Fruit fly (Drosophila melanogaster) whole organism, embryonic: ENCODE results near the gene RIOK2.

Experiments used
- Atf6 ChIP-seq: fragments of 200-800 bp; sonication (Bioruptor generic); IDR thresholded peaks from 2 replicates; pipeline ENCODE4 v1.3.6; 2022; ENCODE audit warnings: missing biosample characterization, missing genetic modification characterization
- C15 ChIP-seq: fragments of 200-800 bp; sonication (Bioruptor generic); IDR thresholded peaks from 3 replicates; pipeline ENCODE4 v1.3.6; 2022; ENCODE audit warnings: missing biosample characterization, missing genetic modification characterization
- CG10959 ChIP-seq: fragments of 200-800 bp; sonication (Bioruptor generic); IDR thresholded peaks from 2 replicates; pipeline ENCODE4 v1.3.6; 2022; ENCODE audit warnings: missing biosample characterization, missing genetic modification characterization
- CG12071 ChIP-seq: fragments of 200-800 bp; sonication (Bioruptor generic); optimal IDR thresholded peaks from 3 replicates; lab custom pipeline; 2018; ENCODE audit warnings: missing biosample characterization, mild to moderate bottlenecking, missing genetic modification characterization
- CG14667 ChIP-seq: fragments of 200-800 bp; sonication (Bioruptor generic); IDR thresholded peaks from 2 replicates; pipeline ENCODE4 v1.3.6; 2022; ENCODE audit warnings: missing biosample characterization, missing genetic modification characterization
- CG16779 ChIP-seq: fragments of 200-800 bp; sonication (Bioruptor generic); IDR thresholded peaks from 2 replicates; pipeline ENCODE4 v1.3.6; 2022; ENCODE audit warnings: missing biosample characterization, missing genetic modification characterization
- CG2678 ChIP-seq: fragments of 200-800 bp; sonication (Bioruptor generic); optimal IDR thresholded peaks from 3 replicates; lab custom pipeline; 2019; ENCODE audit warnings: missing biosample characterization, mild to moderate bottlenecking, missing genetic modification characterization, moderate library complexity
- CG4360 ChIP-seq: fragments of 200-800 bp; sonication (Bioruptor generic); IDR thresholded peaks from 2 replicates; pipeline ENCODE4 v1.3.6; 2022; ENCODE audit warnings: missing biosample characterization, missing genetic modification characterization
- CG4820 ChIP-seq: fragments of 200-800 bp; sonication (Bioruptor generic); optimal IDR thresholded peaks from 3 replicates; lab custom pipeline; 2016; ENCODE audit warnings: missing biosample characterization, missing genetic modification characterization
- CG5245 ChIP-seq: fragments of 200-800 bp; sonication (Bioruptor generic); optimal IDR thresholded peaks from 3 replicates; lab custom pipeline; 2016; ENCODE audit warnings: missing biosample characterization, missing genetic modification characterization
- CG7745 ChIP-seq: fragments of 200-800 bp; sonication (Bioruptor generic); optimal IDR thresholded peaks from 2 replicates; lab custom pipeline; 2018; ENCODE audit warnings: missing biosample characterization, mild to moderate bottlenecking, missing genetic modification characterization, moderate library complexity
- CG7786 ChIP-seq: fragments of 200-800 bp; sonication (Bioruptor generic); optimal IDR thresholded peaks from 2 replicates; lab custom pipeline; 2016; ENCODE audit warnings: missing biosample characterization, missing genetic modification characterization
- CHES-1-like ChIP-seq: fragments of 200-800 bp; sonication (Bioruptor generic); optimal IDR thresholded peaks from 2 replicates; lab custom pipeline; 2016; ENCODE audit warnings: missing biosample characterization, missing genetic modification characterization
- CrebB ChIP-seq: fragments of 200-800 bp; sonication (Bioruptor generic); optimal IDR thresholded peaks from 3 replicates; lab custom pipeline; 2018; ENCODE audit warnings: missing biosample characterization, mild to moderate bottlenecking, missing genetic modification characterization
- D19B ChIP-seq: fragments of 200-800 bp; sonication (Bioruptor generic); optimal IDR thresholded peaks from 2 replicates; lab custom pipeline; 2017; ENCODE audit warnings: missing biosample characterization, mild to moderate bottlenecking, missing genetic modification characterization
- Dbx ChIP-seq: fragments of 200-800 bp; sonication (Bioruptor generic); IDR thresholded peaks from 3 replicates; pipeline ENCODE4 v1.3.6; 2022; ENCODE audit warnings: missing biosample characterization, missing genetic modification characterization
- Dfd ChIP-seq, 2 experiments: fragments of >200 bp; optimal IDR thresholded peaks; 2 replicates each; lab custom pipeline; 2017; ENCODE audit warnings: missing biosample characterization in 2 of 2, missing genetic modification characterization in 2 of 2
- Dip2 ChIP-seq: fragments of 200-800 bp; sonication (Bioruptor generic); IDR thresholded peaks from 2 replicates; pipeline ENCODE4 v1.3.6; 2022; ENCODE audit warnings: missing biosample characterization, missing genetic modification characterization
- Gsc ChIP-seq: fragments of 200-800 bp; sonication (Bioruptor generic); IDR thresholded peaks from 2 replicates; pipeline ENCODE4 v1.3.6; 2022; ENCODE audit warnings: missing biosample characterization, missing genetic modification characterization
- MTF-1 ChIP-seq: fragments of 200-800 bp; sonication (Bioruptor generic); optimal IDR thresholded peaks from 2 replicates; lab custom pipeline; 2018; ENCODE audit warnings: missing biosample characterization, mild to moderate bottlenecking, missing genetic modification characterization, borderline replicate concordance
- Ravus ChIP-seq: fragments of 200-800 bp; sonication (Bioruptor generic); IDR thresholded peaks from 2 replicates; pipeline ENCODE4 v1.3.6; 2022; ENCODE audit warnings: missing biosample characterization, missing genetic modification characterization
- Scr ChIP-seq: fragments of 200-800 bp; sonication (Bioruptor generic); IDR thresholded peaks from 2 replicates; pipeline ENCODE4 v1.3.6; 2022; ENCODE audit warnings: missing biosample characterization, missing genetic modification characterization; ENCODE audit not compliant: partially characterized antibody
- Sry-δ ChIP-seq: fragments of 200-800 bp; sonication (Bioruptor generic); optimal IDR thresholded peaks from 2 replicates; lab custom pipeline; 2016; ENCODE audit warnings: missing biosample characterization, missing genetic modification characterization
- Tbp ChIP-seq: fragments of >200 bp; optimal IDR thresholded peaks from 2 replicates; lab custom pipeline; 2018; ENCODE audit warnings: missing biosample characterization, missing genetic modification characterization
- Trl ChIP-seq, 3 experiments: fragments of >200 bp in 2 of 3; fragments of 200-800 bp in 1 of 3; sonication (Bioruptor generic) in 1 of 3; optimal IDR thresholded peaks; 2 replicates in 1 of 3; 3 replicates in 2 of 3; lab custom pipeline; 2016 to 2017; ENCODE audit warnings: missing biosample characterization in 1 of 3, missing genetic modification characterization in 1 of 3
- ash1 ChIP-seq: fragments of 200-800 bp; sonication (Bioruptor generic); optimal IDR thresholded peaks from 2 replicates; lab custom pipeline; 2018; ENCODE audit warnings: missing biosample characterization, mild to moderate bottlenecking, missing genetic modification characterization
- bowl ChIP-seq: fragments of 200-800 bp; sonication (Bioruptor generic); IDR thresholded peaks from 2 replicates; pipeline ENCODE4 v1.3.6; 2022; ENCODE audit warnings: missing biosample characterization, missing genetic modification characterization
- cwo ChIP-seq: fragments of 200-800 bp; sonication (Bioruptor generic); optimal IDR thresholded peaks from 3 replicates; lab custom pipeline; 2017; ENCODE audit warnings: missing biosample characterization, missing genetic modification characterization, mild to moderate bottlenecking, moderate library complexity, missing genetic modification reagents
- da ChIP-seq: fragments of 200-800 bp; sonication (Bioruptor generic); optimal IDR thresholded peaks from 2 replicates; lab custom pipeline; 2016; ENCODE audit warnings: missing biosample characterization, missing genetic modification characterization
- emc ChIP-seq: fragments of 200-800 bp; sonication (Bioruptor generic); optimal IDR thresholded peaks from 2 replicates; lab custom pipeline; 2016; ENCODE audit warnings: missing biosample characterization, missing genetic modification characterization
- en ChIP-seq: fragments of 200-800 bp; sonication (Bioruptor generic); optimal IDR thresholded peaks from 2 replicates; lab custom pipeline; 2016; ENCODE audit warnings: missing biosample characterization, missing genetic modification characterization
- esg ChIP-seq: fragments of 200-800 bp; sonication (Bioruptor generic); conservative IDR thresholded peaks from 2 replicates; pipeline ENCODE4 v1.3.6; 2022; ENCODE audit warnings: missing biosample characterization, missing genetic modification characterization
- fd102C ChIP-seq: fragments of 200-800 bp; sonication (Bioruptor generic); optimal IDR thresholded peaks from 2 replicates; lab custom pipeline; 2018; ENCODE audit warnings: missing biosample characterization, mild to moderate bottlenecking, missing genetic modification characterization, moderate library complexity
- fu2 ChIP-seq: fragments of 200-800 bp; sonication (Bioruptor generic); optimal IDR thresholded peaks from 2 replicates; lab custom pipeline; 2016; ENCODE audit warnings: missing biosample characterization, missing genetic modification characterization
- gsb-n ChIP-seq: fragments of 200-800 bp; sonication (Bioruptor generic); optimal IDR thresholded peaks from 3 replicates; lab custom pipeline; 2018; ENCODE audit warnings: missing biosample characterization, mild to moderate bottlenecking, missing genetic modification characterization
- hkb ChIP-seq, 2 experiments: fragments of 200-800 bp in 1 of 2; fragments of >200 bp in 1 of 2; sonication (Bioruptor generic) in 1 of 2; IDR thresholded peaks in 1 of 2; optimal IDR thresholded peaks in 1 of 2; 2 replicates each; pipeline versions ENCODE4 v1.3.6 to Lab custom; 2017 to 2022; ENCODE audit warnings: missing biosample characterization in 1 of 2, missing genetic modification characterization in 1 of 2
- inv ChIP-seq: fragments of 200-800 bp; sonication (Bioruptor generic); IDR thresholded peaks from 2 replicates; pipeline ENCODE4 v1.3.6; 2022; ENCODE audit warnings: missing biosample characterization, missing genetic modification characterization; ENCODE audit not compliant: partially characterized antibody
- klu ChIP-seq: fragments of 200-800 bp; sonication (Bioruptor generic); IDR thresholded peaks from 2 replicates; pipeline ENCODE4 v1.3.6; 2022; ENCODE audit warnings: missing biosample characterization, missing genetic modification characterization
- nerfin-2 ChIP-seq: fragments of 200-800 bp; sonication (Bioruptor generic); IDR thresholded peaks from 2 replicates; pipeline ENCODE4 v1.3.6; 2022; ENCODE audit warnings: missing biosample characterization, missing genetic modification characterization; ENCODE audit not compliant: partially characterized antibody
- nom ChIP-seq: fragments of 200-800 bp; sonication (Bioruptor generic); optimal IDR thresholded peaks from 2 replicates; lab custom pipeline; 2017; ENCODE audit warnings: missing biosample characterization, missing genetic modification characterization, mild to moderate bottlenecking, moderate library complexity, missing genetic modification reagents
- otp ChIP-seq: fragments of 200-800 bp; sonication (Bioruptor generic); IDR thresholded peaks from 3 replicates; pipeline ENCODE4, ENCODE4 v1.3.6; 2022; ENCODE audit warnings: missing biosample characterization, missing genetic modification characterization
- pb ChIP-seq: fragments of 200-800 bp; sonication (Bioruptor generic); optimal IDR thresholded peaks from 3 replicates; lab custom pipeline; 2016; ENCODE audit warnings: missing biosample characterization, missing genetic modification characterization
- repo ChIP-seq: fragments of 200-800 bp; sonication (Bioruptor generic); optimal IDR thresholded peaks from 2 replicates; lab custom pipeline; 2016; ENCODE audit warnings: missing biosample characterization, missing genetic modification characterization
- rib ChIP-seq: fragments of 200-800 bp; sonication (Bioruptor generic); IDR thresholded peaks from 2 replicates; pipeline ENCODE4 v1.3.6; 2022; ENCODE audit warnings: missing biosample characterization, missing genetic modification characterization
- sc ChIP-seq, 3 experiments: fragments of >200 bp in 2 of 3; fragments of 200-800 bp in 1 of 3; sonication (Bioruptor generic) in 1 of 3; optimal IDR thresholded peaks; 2 replicates in 2 of 3; 3 replicates in 1 of 3; lab custom pipeline; 2017; ENCODE audit warnings: mild to moderate bottlenecking in 1 of 3, missing biosample characterization in 1 of 3, missing genetic modification characterization in 1 of 3, missing genetic modification reagents in 1 of 3
- sim ChIP-seq: fragments of 200-800 bp; sonication (Bioruptor generic); IDR thresholded peaks from 2 replicates; pipeline ENCODE4 v1.3.6; 2022; ENCODE audit warnings: missing biosample characterization, missing genetic modification characterization
- sima ChIP-seq: fragments of 200-800 bp; sonication (Bioruptor generic); optimal IDR thresholded peaks from 2 replicates; lab custom pipeline; 2016; ENCODE audit warnings: missing biosample characterization, missing genetic modification characterization
- twi ChIP-seq: fragments of 200-800 bp; optimal IDR thresholded peaks from 2 replicates; lab custom pipeline; 2019; ENCODE audit warnings: missing biosample characterization, mild to moderate bottlenecking, missing genetic modification characterization, moderate library complexity
- usp ChIP-seq: fragments of >200 bp; optimal IDR thresholded peaks from 2 replicates; lab custom pipeline; 2017; ENCODE audit warnings: missing biosample characterization, missing genetic modification characterization

RIOK2 gene

DNA sequence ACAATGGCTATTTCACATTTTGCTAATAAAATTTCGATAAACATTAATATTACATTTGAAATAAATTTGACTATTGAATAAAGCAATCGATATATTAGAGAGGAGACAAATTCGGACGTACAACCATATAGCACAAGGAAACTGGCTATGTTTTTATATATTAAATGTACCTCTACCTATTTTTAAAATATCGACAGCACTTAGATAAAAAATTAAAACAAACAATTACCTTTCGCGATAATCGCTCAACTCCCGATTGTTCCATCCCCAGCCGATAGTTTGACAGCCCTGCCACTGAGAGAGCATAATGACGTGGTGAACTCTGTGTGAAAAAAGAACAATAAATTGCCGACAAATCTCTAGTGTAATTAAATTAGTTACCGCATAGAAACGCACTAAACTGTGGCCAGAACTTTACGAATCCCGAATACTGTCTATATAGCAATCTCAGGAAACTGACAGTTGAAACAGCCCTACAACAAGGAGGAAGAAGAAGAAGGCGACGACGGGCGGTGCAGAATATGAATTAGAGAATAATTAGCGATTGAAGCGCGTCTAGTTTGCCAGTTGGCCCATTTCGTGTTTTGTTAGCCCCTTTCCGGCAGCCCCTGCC is 6.9 kb upstream of the RIOK2 start, which contains the start of gene CG11857 (continued):
- TF ChIP-seq klu (GFP tag; lab: Robert Waterston, UW) (peak; percentile 99), CG2678 (tag; lab: Kevin White, UChicago) (peak; percentile 98), CG7745 (peak; percentile 76), rib (GFP tag; lab: Robert Waterston, UW) (peak; percentile 99), CG7786 (GFP tag; lab: Kevin White, UChicago) (peak; percentile 98), Sry-δ (GFP tag; lab: Kevin White, UChicago) (peak; percentile 99), MTF-1 (GFP tag; lab: Kevin White, UChicago) (peak; percentile 91), cwo (GFP tag; lab: Kevin White, UChicago) (peak; percentile 90), hkb (optimal IDR thresholded peaks at IDR 0.05; lab: Kevin White, UChicago) (no peak), hkb (GFP tag; IDR thresholded peaks at IDR 0.05; lab: Robert Waterston, UW) (peak; percentile 98), inv (peak; percentile 100), nerfin-2 (GFP tag; lab: Robert Waterston, UW) (peak; percentile 99), Gsc (peak; percentile 96), ash1 (GFP tag; lab: Kevin White, UChicago) (peak; percentile 84), sc (optimal IDR thresholded peaks at IDR 0.05; lab: Kevin White, UChicago) (no peak), sc (GFP tag; optimal IDR thresholded peaks at IDR 0.05; lab: Kevin White, UChicago) (peak; percentile 94), CG4820 (peak; percentile 97), CHES-1-like (GFP tag; lab: Kevin White, UChicago) (peak; percentile 97), nom (GFP tag; lab: Kevin White, UChicago) (peak; percentile 80), CG4360 (GFP tag; lab: Robert Waterston, UW) (peak; percentile 75), fd102C (peak; percentile 79), CG14667 (peak; percentile 99), CrebB (peak; percentile 96), fu2 (GFP tag; lab: Kevin White, UChicago) (peak; percentile 97), Tbp (GFP tag; lab: Kevin White, UChicago) (no peak), Trl (optimal IDR thresholded peaks at IDR 0.05; lab: Kevin White, UChicago) (peak in 1 of 2 experiments; percentile 46), Trl (GFP tag; optimal IDR thresholded peaks at IDR 0.05; lab: Kevin White, UChicago) (peak; percentile 98), Dip2 (GFP tag; lab: Robert Waterston, UW) (peak; percentile 80), CG16779 (GFP tag; lab: Robert Waterston, UW) (peak; percentile 94), D19B (peak; percentile 90), gsb-n (tag; lab: Kevin White, UChicago) (peak; percentile 95), Dfd (GFP tag; optimal IDR thresholded peaks at IDR 0.05; lab: Kevin White, UChicago) (peak in 1 of 2 experiments; percentile 82), en (GFP tag; lab: Kevin White, UChicago) (peak; percentile 90), sima (GFP tag; lab: Kevin White, UChicago) (peak; percentile 90), Atf6 (GFP tag; lab: Robert Waterston, UW) (peak; percentile 98), CG5245 (peak; percentile 98), CG12071 (peak; percentile 89), C15 (GFP tag; lab: Robert Waterston, UW) (peak; percentile 98), twi (tag; lab: Kevin White, UChicago) (peak; percentile 96), Ravus (GFP tag; lab: Robert Waterston, UW) (peak; percentile 95), pb (GFP tag; lab: Kevin White, UChicago) (peak; percentile 92), usp (GFP tag; lab: Kevin White, UChicago) (no peak), emc (peak; percentile 94), CG10959 (GFP tag; lab: Robert Waterston, UW) (peak; percentile 99), Scr (peak; percentile 100), sim (GFP tag; lab: Robert Waterston, UW) (peak; percentile 95), da (GFP tag; lab: Kevin White, UChicago) (peak; percentile 95), otp (peak; percentile 97), repo (peak; percentile 95), Dbx (GFP tag; lab: Robert Waterston, UW) (peak; percentile 99), esg (GFP tag; lab: Robert Waterston, UW) (peak; percentile 99), bowl (GFP tag; lab: Robert Waterston, UW) (peak; percentile 92)
